Fruit fly (Drosophila melanogaster) Kc167 (cell line): ENCODE results near the gene CG9855.

Source experiments
- Myc ChIP-seq: fragments of >200 bp; optimal IDR thresholded peaks from 2 replicates; lab custom pipeline; 2017; ENCODE audit warnings: missing external identifiers
- Sin3A ChIP-seq: fragments of >200 bp; optimal IDR thresholded peaks from 2 replicates; lab custom pipeline; 2018; ENCODE audit warnings: missing external identifiers
- h ChIP-seq: fragments of >200 bp; optimal IDR thresholded peaks from 3 replicates; lab custom pipeline; 2018; ENCODE audit warnings: missing external identifiers
- insv ChIP-seq: fragments of >200 bp; optimal IDR thresholded peaks from 3 replicates; lab custom pipeline; 2018; ENCODE audit warnings: missing external identifiers
- psq ChIP-seq: fragments of >200 bp; optimal IDR thresholded peaks from 2 replicates; lab custom pipeline; 2017; ENCODE audit warnings: missing external identifiers
- ttk ChIP-seq: sonication (Bioruptor generic); optimal IDR thresholded peaks from 2 replicates; lab custom pipeline; 2017; ENCODE audit warnings: missing external identifiers

dm6 chr3R:4445083-4445482 lies 47.4 kb upstream of the CG9855 start:
- TF ChIP-seq Myc (lab: Kevin White, UChicago) (no peak), Sin3A (lab: Kevin White, UChicago) (no peak), psq (lab: Kevin White, UChicago) (no peak), h (lab: Kevin White, UChicago) (no peak), insv (lab: Kevin White, UChicago) (no peak), ttk (lab: Kevin White, UChicago) (no peak)
